Fruit fly (Drosophila melanogaster) whole organism, prepupa: Measurements from ENCODE around the gene Tango6.

ENCODE experiments used
- Blimp-1 ChIP-seq: fragments of 200-800 bp; sonication (Bioruptor generic); optimal IDR thresholded peaks from 3 replicates; lab custom pipeline; 2017; ENCODE audit warnings: missing biosample characterization, missing genetic modification characterization, mild to moderate bottlenecking, moderate library complexity, missing genetic modification reagents
- CG10631 ChIP-seq: fragments of 200-800 bp; sonication (Bioruptor generic); optimal IDR thresholded peaks from 2 replicates; lab custom pipeline; 2016; ENCODE audit warnings: missing biosample characterization, missing genetic modification characterization
- CG10669 ChIP-seq: fragments of 200-800 bp; sonication (Bioruptor generic); optimal IDR thresholded peaks from 3 replicates; lab custom pipeline; 2018; ENCODE audit warnings: missing biosample characterization, mild to moderate bottlenecking, missing genetic modification characterization, moderate library complexity
- CG11902 ChIP-seq: fragments of 200-800 bp; sonication (Bioruptor generic); optimal IDR thresholded peaks from 3 replicates; lab custom pipeline; 2016; ENCODE audit warnings: missing biosample characterization, missing genetic modification characterization
- CG3032 ChIP-seq: fragments of 200-800 bp; optimal IDR thresholded peaks from 2 replicates; lab custom pipeline; 2019; ENCODE audit warnings: missing biosample characterization, mild to moderate bottlenecking, missing genetic modification characterization, moderate library complexity
- CG31627 ChIP-seq: fragments of 200-800 bp; sonication (Bioruptor generic); optimal IDR thresholded peaks from 3 replicates; lab custom pipeline; 2016; ENCODE audit warnings: missing biosample characterization, missing genetic modification characterization
- CG32006 ChIP-seq: fragments of 200-800 bp; sonication (Bioruptor generic); optimal IDR thresholded peaks from 3 replicates; lab custom pipeline; 2017; ENCODE audit warnings: missing biosample characterization, mild to moderate bottlenecking, missing genetic modification characterization
- CG3919 ChIP-seq: fragments of 200-800 bp; sonication (Bioruptor generic); optimal IDR thresholded peaks from 3 replicates; lab custom pipeline; 2016; ENCODE audit warnings: missing biosample characterization, missing genetic modification characterization
- CG6163 ChIP-seq: fragments of 200-800 bp; sonication (Bioruptor generic); IDR thresholded peaks from 3 replicates; pipeline ENCODE4 v1.3.6; 2022; ENCODE audit warnings: missing biosample characterization, missing genetic modification characterization
- CG6276 ChIP-seq: fragments of 200-800 bp; sonication (Bioruptor generic); optimal IDR thresholded peaks from 2 replicates; lab custom pipeline; 2017; ENCODE audit warnings: missing biosample characterization, mild to moderate bottlenecking, missing genetic modification characterization
- CG6792 ChIP-seq: fragments of 200-800 bp; sonication (Bioruptor generic); optimal IDR thresholded peaks from 3 replicates; lab custom pipeline; 2016; ENCODE audit warnings: missing biosample characterization, missing genetic modification characterization
- CG6808 ChIP-seq: fragments of 200-800 bp; sonication (Bioruptor generic); optimal IDR thresholded peaks from 3 replicates; lab custom pipeline; 2017; ENCODE audit warnings: missing biosample characterization, missing genetic modification characterization, mild to moderate bottlenecking, moderate library complexity, missing genetic modification reagents
- CG6854 ChIP-seq: fragments of 200-800 bp; sonication (Bioruptor generic); optimal IDR thresholded peaks from 2 replicates; lab custom pipeline; 2017; ENCODE audit warnings: missing biosample characterization, mild to moderate bottlenecking, missing genetic modification characterization
- CG7368 ChIP-seq: fragments of 200-800 bp; sonication (Bioruptor generic); optimal IDR thresholded peaks from 3 replicates; lab custom pipeline; 2016; ENCODE audit warnings: missing biosample characterization, missing genetic modification characterization
- CG8319 ChIP-seq: fragments of 200-800 bp; sonication (Bioruptor generic); optimal IDR thresholded peaks from 3 replicates; lab custom pipeline; 2016; ENCODE audit warnings: missing biosample characterization, missing genetic modification characterization
- CG8632 ChIP-seq: fragments of 200-800 bp; sonication (Bioruptor generic); optimal IDR thresholded peaks from 3 replicates; lab custom pipeline; 2016; ENCODE audit warnings: missing biosample characterization, missing genetic modification characterization
- Eip78C ChIP-seq: fragments of 200-800 bp; sonication (Bioruptor generic); peaks from one replicate; lab custom pipeline; 2016; ENCODE audit warnings: missing biosample characterization, missing genetic modification characterization
- Eip93F ChIP-seq: fragments of 200-800 bp; sonication (Bioruptor generic); optimal IDR thresholded peaks from 2 replicates; lab custom pipeline; 2016; ENCODE audit warnings: missing biosample characterization, mild to moderate bottlenecking, missing genetic modification characterization
- Ets21C ChIP-seq: fragments of 200-800 bp; sonication (Bioruptor generic); optimal IDR thresholded peaks from 3 replicates; lab custom pipeline; 2016; ENCODE audit warnings: missing biosample characterization, missing genetic modification characterization
- Ets96B ChIP-seq: fragments of 200-800 bp; optimal IDR thresholded peaks from 2 replicates; lab custom pipeline; 2019; ENCODE audit warnings: missing biosample characterization, mild to moderate bottlenecking, missing genetic modification characterization, moderate library complexity
- Gug ChIP-seq: fragments of 200-800 bp; sonication (Bioruptor generic); IDR thresholded peaks from 2 replicates; pipeline ENCODE4 v1.3.6; 2022; ENCODE audit warnings: missing biosample characterization, missing genetic modification characterization
- Met ChIP-seq: fragments of 200-800 bp; sonication (Bioruptor generic); optimal IDR thresholded peaks from 3 replicates; lab custom pipeline; 2016; ENCODE audit warnings: missing biosample characterization, missing genetic modification characterization
- Sox102F ChIP-seq: fragments of 200-800 bp; sonication (Bioruptor generic); optimal IDR thresholded peaks from 2 replicates; lab custom pipeline; 2016; ENCODE audit warnings: missing biosample characterization, mild to moderate bottlenecking, missing genetic modification characterization
- Sox14 ChIP-seq: fragments of 200-800 bp; sonication (Bioruptor generic); optimal IDR thresholded peaks from 3 replicates; lab custom pipeline; 2016; ENCODE audit warnings: missing biosample characterization, missing genetic modification characterization
- Sox15 ChIP-seq: fragments of 200-800 bp; sonication (Bioruptor generic); optimal IDR thresholded peaks from 3 replicates; lab custom pipeline; 2016; ENCODE audit warnings: missing biosample characterization, missing genetic modification characterization
- achi ChIP-seq: fragments of 200-800 bp; sonication (Bioruptor generic); optimal IDR thresholded peaks from 3 replicates; lab custom pipeline; 2016; ENCODE audit warnings: missing biosample characterization, missing genetic modification characterization
- acj6 ChIP-seq: fragments of 200-800 bp; sonication (Bioruptor generic); optimal IDR thresholded peaks from 3 replicates; lab custom pipeline; 2016; ENCODE audit warnings: missing biosample characterization, missing genetic modification characterization
- cyc ChIP-seq: fragments of 200-800 bp; sonication (Bioruptor generic); optimal IDR thresholded peaks from 3 replicates; lab custom pipeline; 2016; ENCODE audit warnings: missing biosample characterization, missing genetic modification characterization
- dac ChIP-seq: fragments of 200-800 bp; sonication (Bioruptor generic); optimal IDR thresholded peaks from 2 replicates; lab custom pipeline; 2017; ENCODE audit warnings: missing biosample characterization, mild to moderate bottlenecking, missing genetic modification characterization
- dsx ChIP-seq: fragments of 200-800 bp; optimal IDR thresholded peaks from 3 replicates; lab custom pipeline; 2019; ENCODE audit warnings: missing biosample characterization, mild to moderate bottlenecking, missing genetic modification characterization, moderate library complexity; ENCODE audit not compliant: poor library complexity, severe bottlenecking
- esn ChIP-seq: fragments of 200-800 bp; sonication (Bioruptor generic); optimal IDR thresholded peaks from 2 replicates; lab custom pipeline; 2016; ENCODE audit warnings: missing biosample characterization, mild to moderate bottlenecking, missing genetic modification characterization, moderate library complexity
- fd85E ChIP-seq: fragments of 200-800 bp; sonication (Bioruptor generic); optimal IDR thresholded peaks from 3 replicates; lab custom pipeline; 2016; ENCODE audit warnings: missing biosample characterization, missing genetic modification characterization
- fkh ChIP-seq: fragments of 200-800 bp; sonication (Bioruptor generic); optimal IDR thresholded peaks from 3 replicates; lab custom pipeline; 2017; ENCODE audit warnings: missing biosample characterization, mild to moderate bottlenecking, missing genetic modification characterization, moderate library complexity
- lz ChIP-seq: fragments of 200-800 bp; sonication (Bioruptor generic); optimal IDR thresholded peaks from 3 replicates; lab custom pipeline; 2016; ENCODE audit warnings: missing biosample characterization, missing genetic modification characterization
- pdm3 ChIP-seq: fragments of 200-800 bp; sonication (Bioruptor generic); optimal IDR thresholded peaks from 3 replicates; lab custom pipeline; 2016; ENCODE audit warnings: missing biosample characterization, missing genetic modification characterization
- salr ChIP-seq, 2 experiments: fragments of 200-800 bp; sonication (Bioruptor generic); optimal IDR thresholded peaks; 3 replicates each; lab custom pipeline; 2016 to 2018; ENCODE audit warnings: missing biosample characterization in 2 of 2, missing genetic modification characterization in 2 of 2, mild to moderate bottlenecking in 1 of 2
- spab ChIP-seq: fragments of 200-800 bp; sonication (Bioruptor generic); optimal IDR thresholded peaks from 2 replicates; lab custom pipeline; 2017; ENCODE audit warnings: missing biosample characterization, mild to moderate bottlenecking, missing genetic modification characterization, missing genetic modification reagents
- svp ChIP-seq: fragments of 200-800 bp; sonication (Bioruptor generic); peaks from one replicate; lab custom pipeline; 2016; ENCODE audit warnings: missing biosample characterization, missing genetic modification characterization
- topi ChIP-seq: fragments of 200-800 bp; sonication (Bioruptor generic); optimal IDR thresholded peaks from 3 replicates; lab custom pipeline; 2016; ENCODE audit warnings: missing biosample characterization, missing genetic modification characterization
- vri ChIP-seq: fragments of 200-800 bp; sonication (Bioruptor generic); optimal IDR thresholded peaks from 3 replicates; lab custom pipeline; 2016; ENCODE audit warnings: missing biosample characterization, mild to moderate bottlenecking, missing genetic modification characterization

Gene Tango6

DNA sequence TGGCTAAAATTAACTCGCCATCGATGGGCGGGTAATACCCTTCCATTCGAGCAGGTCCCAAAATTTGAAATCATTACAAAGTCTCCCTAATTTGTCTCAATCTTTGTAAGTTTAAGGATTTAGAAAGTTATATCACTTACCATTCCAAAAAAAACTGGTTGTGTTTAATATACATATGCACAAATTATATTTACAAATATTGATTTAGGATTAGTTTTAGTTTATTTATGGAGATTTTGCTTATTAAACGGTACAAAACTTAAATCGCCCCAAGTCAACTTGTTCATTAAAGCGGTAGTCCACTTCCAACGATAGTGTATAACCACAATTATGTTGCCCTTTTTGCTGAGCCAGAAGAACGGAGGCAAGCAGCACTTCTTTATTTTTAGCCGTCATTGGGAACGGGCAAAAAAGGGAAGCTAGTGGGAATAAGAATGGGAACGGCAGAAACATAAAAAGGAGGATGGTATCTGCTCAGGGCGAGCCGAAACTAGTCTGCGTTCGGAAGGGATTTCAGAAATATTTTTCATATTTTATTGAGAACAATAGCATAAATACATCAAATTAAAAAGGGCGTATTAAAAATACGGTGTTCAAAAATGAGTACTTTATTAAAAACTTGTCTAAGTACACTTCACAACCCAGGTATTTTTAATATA lies 20.6 kb upstream of the Tango6 start (continued):
- peak in 1 of 2 experiments; percentile 90 for TF ChIP-seq salr (GFP tag; optimal IDR thresholded peaks at IDR 0.05; lab: Kevin White, UChicago)
- TF ChIP-seq CG6854 (GFP tag; lab: Kevin White, UChicago): no peak
- peak; percentile 82 for TF ChIP-seq topi (GFP tag; lab: Kevin White, UChicago)
- peak; percentile 38 for TF ChIP-seq Blimp-1 (GFP tag; lab: Kevin White, UChicago)
- peak; percentile 84 for TF ChIP-seq svp
- peak; percentile 79 for TF ChIP-seq vri
- TF ChIP-seq pdm3 (GFP tag; lab: Kevin White, UChicago): peak; percentile 89
- peak; percentile 81 for TF ChIP-seq CG10669
- peak; percentile 85 for TF ChIP-seq lz (GFP tag; lab: Kevin White, UChicago)
- TF ChIP-seq CG11902 (GFP tag; lab: Kevin White, UChicago): peak; percentile 43
- TF ChIP-seq spab (GFP tag; lab: Kevin White, UChicago): peak; percentile 86
- TF ChIP-seq Ets96B (tag; lab: Kevin White, UChicago): peak; percentile 85
- TF ChIP-seq CG8319 (GFP tag; lab: Kevin White, UChicago): peak; percentile 53
- TF ChIP-seq CG7368 (GFP tag; lab: Kevin White, UChicago): peak; percentile 64
- peak; percentile 38 for TF ChIP-seq dac
- peak; percentile 83 for TF ChIP-seq Sox14 (GFP tag; lab: Kevin White, UChicago)
- peak; percentile 65 for TF ChIP-seq CG6276
- peak; percentile 86 for TF ChIP-seq CG8632 (GFP tag; lab: Kevin White, UChicago)
- TF ChIP-seq CG6792 (GFP tag; lab: Kevin White, UChicago): peak; percentile 85
- TF ChIP-seq CG6808: peak; percentile 89
- peak; percentile 64 for TF ChIP-seq Ets21C
- TF ChIP-seq Eip93F (GFP tag; lab: Kevin White, UChicago): no peak
- TF ChIP-seq Sox15 (GFP tag; lab: Kevin White, UChicago): peak; percentile 52
- TF ChIP-seq achi: peak; percentile 83
- peak; percentile 81 for TF ChIP-seq CG31627 (GFP tag; lab: Kevin White, UChicago)
- no peak for TF ChIP-seq fd85E (GFP tag; lab: Kevin White, UChicago)
- peak; percentile 84 for TF ChIP-seq Sox102F (GFP tag; lab: Kevin White, UChicago)
- peak; percentile 73 for TF ChIP-seq CG6163 (GFP tag; lab: Robert Waterston, UW)
- TF ChIP-seq CG3919 (GFP tag; lab: Kevin White, UChicago): peak; percentile 79
- TF ChIP-seq Met (GFP tag; lab: Kevin White, UChicago): peak; percentile 88
- TF ChIP-seq CG3032 (tag; lab: Kevin White, UChicago): peak; percentile 89

DNA sequence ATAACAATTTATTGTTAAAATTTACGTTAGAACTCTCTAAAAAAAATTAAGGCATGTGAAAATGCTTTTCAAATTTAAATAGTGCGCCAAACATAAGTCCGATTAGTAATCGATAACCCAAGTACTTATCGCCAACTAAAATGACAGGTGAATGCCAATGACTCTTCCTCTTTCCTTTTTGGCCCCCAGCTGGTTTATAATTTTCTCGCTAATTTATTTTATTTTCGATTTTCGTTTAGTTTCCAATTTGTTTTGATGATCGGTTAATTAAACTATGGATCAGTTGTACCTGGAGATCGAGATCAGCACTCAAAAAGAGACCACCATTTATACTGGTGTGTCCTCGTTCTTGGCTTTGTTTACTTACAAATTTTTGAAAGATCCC lies 20.1 kb upstream of the Tango6 start, which contains the start of gene CG10428:
Gene CG10428, plus strand, starts transcription at position 161 of the 385 bp plus-strand sequence.
- TF ChIP-seq cyc (GFP tag; lab: Kevin White, UChicago): no peak
- no peak for TF ChIP-seq svp
- peak; percentile 53 for TF ChIP-seq fkh (GFP tag; lab: Kevin White, UChicago)

DNA sequence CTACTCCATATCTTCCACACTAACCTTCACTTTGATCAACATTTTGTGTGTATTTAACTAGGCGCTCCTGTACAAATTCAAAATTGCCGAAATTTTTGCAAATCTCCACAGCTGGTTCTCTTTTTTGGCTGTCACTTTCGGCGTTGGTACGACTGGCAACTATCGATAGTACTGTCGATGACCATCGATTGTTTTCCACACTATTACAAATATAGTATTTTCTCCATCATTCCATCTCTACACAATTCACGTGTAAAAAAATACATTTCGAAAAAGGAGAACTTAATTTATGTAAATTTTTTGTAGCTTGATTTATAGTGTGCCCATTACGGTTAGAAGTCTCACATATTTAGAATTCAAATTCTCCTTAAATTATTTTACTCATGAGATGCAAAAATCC lies 17.2 kb upstream of the Tango6 start, which contains the start of gene Nedd8:
Gene Nedd8, minus strand, starts transcription at position 164 of the 400 bp plus-strand sequence.
- peak; percentile 91 for TF ChIP-seq achi
- no peak for TF ChIP-seq vri
- TF ChIP-seq fkh (GFP tag; lab: Kevin White, UChicago): peak; percentile 21

DNA sequence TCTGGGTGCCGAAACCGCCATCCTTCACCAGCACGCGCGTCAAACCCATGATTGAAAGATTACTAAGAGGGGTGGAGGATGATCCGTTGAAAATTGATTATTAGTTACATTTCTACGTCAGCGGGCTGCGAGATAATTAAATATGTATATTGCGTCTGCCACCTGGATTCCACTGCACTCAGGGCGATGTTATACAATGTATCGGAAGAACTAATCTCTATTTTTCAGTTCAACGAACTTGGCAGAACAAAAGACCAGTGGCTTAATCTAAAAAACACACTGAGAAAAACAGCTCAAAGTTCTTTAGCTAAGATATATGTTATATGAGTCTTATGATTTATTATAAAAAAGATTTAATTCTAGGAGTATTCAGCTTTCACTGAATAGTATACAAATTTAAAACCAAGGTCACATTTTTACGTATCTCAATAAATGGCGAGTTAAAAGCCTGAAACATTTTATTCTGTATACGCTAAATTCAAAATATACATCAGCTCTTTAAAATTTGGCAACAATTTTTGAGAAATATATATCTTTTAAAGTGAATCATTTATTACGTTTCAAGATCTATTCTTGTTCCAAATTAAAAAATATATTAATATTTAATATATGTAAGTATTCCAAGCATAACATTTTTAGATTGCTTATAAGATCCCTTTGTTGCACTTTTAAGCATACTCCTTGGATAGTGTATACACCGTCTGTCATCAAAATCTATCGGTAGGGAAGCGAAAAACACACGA lies 15.1 kb upstream of the Tango6 start:
- TF ChIP-seq acj6 (GFP tag; lab: Kevin White, UChicago): peak; percentile 11
- no peak for TF ChIP-seq achi
- TF ChIP-seq Eip78C (GFP tag; lab: Kevin White, UChicago): peak; percentile 14
- no peak for TF ChIP-seq svp
- TF ChIP-seq Gug (GFP tag; lab: Robert Waterston, UW): no peak
- peak; percentile 17 for TF ChIP-seq CG32006
- TF ChIP-seq esn (GFP tag; lab: Kevin White, UChicago): peak; percentile 35
- TF ChIP-seq CG10631 (GFP tag; lab: Kevin White, UChicago): no peak
- peak; percentile 40 for TF ChIP-seq dsx (GFP tag; lab: Kevin White, UChicago)
- peak; percentile 17 for TF ChIP-seq Met (GFP tag; lab: Kevin White, UChicago)
- peak; percentile 80 for TF ChIP-seq vri
